Worm (Caenorhabditis elegans) whole organism, L4 larva: Measurements from ENCODE around the gene srsx-15.
A peak's percentile ranks its signal among the peaks of the same experiment; 100 is the strongest.

Source experiments
- F26F4.8 ChIP-seq: fragments of 200-800 bp; sonication (Bioruptor generic); conservative IDR thresholded peaks from 2 replicates; pipeline ENCODE4 v1.3.6; 2022; ENCODE audit warnings: missing genetic modification characterization, missing compliant biosample characterization
- F37D6.2 ChIP-seq: sonication (generic microtip); optimal IDR thresholded peaks from 2 replicates; lab custom pipeline; 2016; ENCODE audit warnings: mild to moderate bottlenecking, missing genetic modification characterization, missing compliant biosample characterization
- T20F7.1 ChIP-seq: fragments of 200-800 bp; sonication (Bioruptor generic); optimal IDR thresholded peaks from 2 replicates; lab custom pipeline; 2018; ENCODE audit warnings: mild to moderate bottlenecking, missing genetic modification characterization, missing compliant biosample characterization
- aha-1 ChIP-seq: fragments of 150-350 bp; peaks from one replicate; lab custom pipeline; 2014; ENCODE audit warnings: missing biosample characterization, missing genetic modification characterization
- aly-2 ChIP-seq: sonication (generic microtip); optimal IDR thresholded peaks from 2 replicates; lab custom pipeline; 2018; ENCODE audit warnings: missing biosample characterization, missing genetic modification characterization
- ama-1 ChIP-seq: fragments of 150-350 bp; optimal IDR thresholded peaks from 2 replicates; lab custom pipeline; 2014; ENCODE audit warnings: inconsistent platforms, mixed read lengths
- arid-1 ChIP-seq: fragments of 200-800 bp; sonication (Bioruptor generic); conservative IDR thresholded peaks from 2 replicates; pipeline ENCODE4 v1.3.6; 2022; ENCODE audit warnings: missing genetic modification reagents, missing genetic modification characterization, missing compliant biosample characterization
- attf-4 ChIP-seq: sonication (generic microtip); optimal IDR thresholded peaks from 3 replicates; lab custom pipeline; 2017; ENCODE audit warnings: missing biosample characterization, missing genetic modification characterization
- ceh-44 ChIP-seq: fragments of 200-800 bp; sonication (Bioruptor generic); IDR thresholded peaks from 2 replicates; pipeline ENCODE4 v1.3.6; 2022; ENCODE audit warnings: missing genetic modification reagents, missing genetic modification characterization, missing compliant biosample characterization
- ceh-82 ChIP-seq: sonication (generic microtip); optimal IDR thresholded peaks from 2 replicates; lab custom pipeline; 2017; ENCODE audit warnings: missing biosample characterization, missing genetic modification characterization
- cey-2 ChIP-seq: sonication (generic microtip); optimal IDR thresholded peaks from 3 replicates; lab custom pipeline; 2017; ENCODE audit warnings: missing genetic modification characterization, mild to moderate bottlenecking, missing compliant biosample characterization, antibody characterized with exemption, borderline replicate concordance; ENCODE audit not compliant: insufficient read depth
- daf-16 ChIP-seq, 3 experiments: sonication (generic microtip); optimal IDR thresholded peaks; 2 replicates each; lab custom pipeline; 2016 to 2017; ENCODE audit warnings: missing genetic modification characterization in 3 of 3, missing genetic modification reagents in 3 of 3, mild to moderate bottlenecking in 2 of 3, missing compliant biosample characterization in 2 of 3, missing biosample characterization in 1 of 3, moderate library complexity in 1 of 3
- daf-8 ChIP-seq: fragments of 200-800 bp; sonication (Bioruptor generic); IDR thresholded peaks from 2 replicates; pipeline ENCODE4 v1.3.6; 2022; ENCODE audit warnings: missing genetic modification characterization, missing compliant biosample characterization
- dmd-6 ChIP-seq: fragments of 200-800 bp; sonication (Bioruptor generic); IDR thresholded peaks from 2 replicates; pipeline ENCODE4 v1.3.6; 2022; ENCODE audit warnings: missing genetic modification reagents, missing genetic modification characterization, missing compliant biosample characterization
- dmd-8 ChIP-seq: fragments of 200-800 bp; sonication (Bioruptor generic); IDR thresholded peaks from 2 replicates; pipeline ENCODE4 v1.3.6; 2022; ENCODE audit warnings: missing genetic modification characterization, missing compliant biosample characterization
- dve-1 ChIP-seq: sonication (generic microtip); optimal IDR thresholded peaks from 2 replicates; lab custom pipeline; 2017; ENCODE audit warnings: antibody characterized with exemption, mild to moderate bottlenecking, missing genetic modification characterization, missing compliant biosample characterization; ENCODE audit not compliant: insufficient read depth
- fkh-10 ChIP-seq: fragments of 150-350 bp; optimal IDR thresholded peaks from 2 replicates; lab custom pipeline; 2014; ENCODE audit warnings: missing biosample characterization, missing genetic modification reagents, missing genetic modification characterization
- fos-1 ChIP-seq: fragments of 150-350 bp; optimal IDR thresholded peaks from 2 replicates; lab custom pipeline; 2014; ENCODE audit warnings: missing biosample characterization, missing genetic modification characterization
- hif-1 ChIP-seq, 2 experiments: sonication (generic microtip); optimal IDR thresholded peaks; 2 replicates each; lab custom pipeline; 2016 to 2017; ENCODE audit warnings: missing compliant biosample characterization in 2 of 2, missing genetic modification characterization in 2 of 2, missing genetic modification reagents in 2 of 2, missing genotype in 2 of 2, mild to moderate bottlenecking in 1 of 2
- hlh-11 ChIP-seq: fragments of 200-800 bp; sonication (Bioruptor generic); optimal IDR thresholded peaks from 2 replicates; lab custom pipeline; 2018; ENCODE audit warnings: mild to moderate bottlenecking, missing genetic modification characterization, missing compliant biosample characterization
- hlh-30 ChIP-seq: sonication (generic microtip); optimal IDR thresholded peaks from 2 replicates; lab custom pipeline; 2017; ENCODE audit warnings: antibody characterized with exemption, mild to moderate bottlenecking, missing genetic modification characterization, missing compliant biosample characterization; ENCODE audit not compliant: insufficient read depth
- hmg-1.1 ChIP-seq: fragments of 200-800 bp; sonication (Bioruptor generic); IDR thresholded peaks from 2 replicates; pipeline ENCODE4 v1.3.6; 2022; ENCODE audit warnings: missing genetic modification reagents, missing genetic modification characterization, missing compliant biosample characterization
- lin-1 ChIP-seq: fragments of 200-800 bp; sonication (Bioruptor generic); IDR thresholded peaks from 2 replicates; pipeline ENCODE4 v1.3.6; 2022; ENCODE audit warnings: missing genetic modification reagents, missing genetic modification characterization, missing compliant biosample characterization
- lin-29 ChIP-seq: fragments of 200-800 bp; sonication (Bioruptor generic); IDR thresholded peaks from 2 replicates; pipeline ENCODE4 v1.3.6; 2022; ENCODE audit warnings: missing genetic modification reagents, missing genetic modification characterization, missing compliant biosample characterization
- lin-39 ChIP-seq: fragments of 150-350 bp; optimal IDR thresholded peaks from 2 replicates; lab custom pipeline; 2014; ENCODE audit warnings: missing biosample characterization, missing genetic modification reagents, missing genetic modification characterization
- lir-3 ChIP-seq: sonication (generic microtip); optimal IDR thresholded peaks from 2 replicates; lab custom pipeline; 2016; ENCODE audit warnings: mild to moderate bottlenecking, missing genetic modification characterization, missing compliant biosample characterization
- lsy-2 ChIP-seq, 2 experiments: fragments of 150-350 bp in 1 of 2; sonication (generic microtip) in 1 of 2; optimal IDR thresholded peaks; 2 replicates each; lab custom pipeline; 2014 to 2017; ENCODE audit warnings: missing biosample characterization in 2 of 2, missing genetic modification characterization in 2 of 2
- mdt-29 ChIP-seq: fragments of 200-800 bp; sonication (Bioruptor generic); IDR thresholded peaks from 2 replicates; pipeline ENCODE4 v1.3.6; 2022; ENCODE audit warnings: missing genetic modification reagents, missing genetic modification characterization, missing compliant biosample characterization
- mep-1 ChIP-seq: fragments of 150-350 bp; sonication (generic microtip); optimal IDR thresholded peaks from 3 replicates; lab custom pipeline; 2014; ENCODE audit warnings: missing biosample characterization, missing genetic modification characterization
- mes-2 ChIP-seq: sonication (generic microtip); optimal IDR thresholded peaks from 2 replicates; lab custom pipeline; 2016; ENCODE audit warnings: missing genotype, mild to moderate bottlenecking, missing genetic modification characterization, missing compliant biosample characterization; ENCODE audit not compliant: poor library complexity, severe bottlenecking
- nhr-11 ChIP-seq: fragments of 150-350 bp; optimal IDR thresholded peaks from 2 replicates; lab custom pipeline; 2014; ENCODE audit warnings: missing biosample characterization, missing genetic modification characterization
- nhr-25 ChIP-seq: sonication (generic microtip); optimal IDR thresholded peaks from 2 replicates; lab custom pipeline; 2017; ENCODE audit warnings: missing genetic modification characterization, mild to moderate bottlenecking, missing compliant biosample characterization, antibody characterized with exemption, moderate library complexity, borderline replicate concordance; ENCODE audit not compliant: insufficient read depth
- nhr-28 ChIP-seq: fragments of 150-350 bp; optimal IDR thresholded peaks from 2 replicates; lab custom pipeline; 2014; ENCODE audit warnings: missing biosample characterization, missing genetic modification characterization
- nhr-77 ChIP-seq: fragments of 150-350 bp; optimal IDR thresholded peaks from 2 replicates; lab custom pipeline; 2014; ENCODE audit warnings: missing biosample characterization, missing genetic modification characterization
- pha-4 ChIP-seq, 2 experiments: fragments of 150-350 bp in 1 of 2; fragments of 200-800 bp in 1 of 2; sonication (Bioruptor generic) in 1 of 2; IDR thresholded peaks in 1 of 2; optimal IDR thresholded peaks in 1 of 2; 2 replicates each; pipeline versions ENCODE4 v1.3.6 to Lab custom; 2014 to 2022; ENCODE audit warnings: missing genetic modification characterization in 2 of 2, missing genetic modification reagents in 2 of 2, missing biosample characterization in 1 of 2, missing compliant biosample characterization in 1 of 2
- php-3 ChIP-seq: fragments of 200-800 bp; sonication (Bioruptor generic); IDR thresholded peaks from 2 replicates; pipeline ENCODE4 v1.3.6; 2022; ENCODE audit warnings: missing genetic modification reagents, missing genetic modification characterization, missing compliant biosample characterization
- saeg-2 ChIP-seq: fragments of 200-800 bp; sonication (Bioruptor generic); IDR thresholded peaks from 2 replicates; pipeline ENCODE4 v1.3.6; 2022; ENCODE audit warnings: missing genetic modification reagents, missing genetic modification characterization, missing compliant biosample characterization
- snpc-4 ChIP-seq: fragments of 150-350 bp; optimal IDR thresholded peaks from 2 replicates; lab custom pipeline; 2014; ENCODE audit warnings: missing biosample characterization, missing genetic modification characterization
- spr-1 ChIP-seq: sonication (generic microtip); optimal IDR thresholded peaks from 2 replicates; lab custom pipeline; 2016; ENCODE audit warnings: mild to moderate bottlenecking, missing genetic modification characterization, missing compliant biosample characterization
- tag-97 ChIP-seq: fragments of 200-800 bp; sonication (Bioruptor generic); IDR thresholded peaks from 2 replicates; pipeline ENCODE4 v1.3.6; 2022; ENCODE audit warnings: missing genetic modification characterization, missing compliant biosample characterization
- tra-1 ChIP-seq: fragments of 200-800 bp; sonication (Bioruptor generic); IDR thresholded peaks from 2 replicates; pipeline ENCODE4 v1.3.6; 2022; ENCODE audit warnings: missing genetic modification reagents, missing genetic modification characterization, missing compliant biosample characterization
- unc-130 ChIP-seq: sonication (generic microtip); optimal IDR thresholded peaks from 2 replicates; lab custom pipeline; 2016; ENCODE audit warnings: missing genetic modification reagents, missing genetic modification characterization, missing compliant biosample characterization
- unc-39 ChIP-seq: sonication (generic microtip); optimal IDR thresholded peaks from 2 replicates; lab custom pipeline; 2017; ENCODE audit warnings: missing biosample characterization, missing genetic modification characterization
- zag-1 ChIP-seq: fragments of 150-350 bp; optimal IDR thresholded peaks from 2 replicates; lab custom pipeline; 2014; ENCODE audit warnings: missing biosample characterization, missing genetic modification characterization
- zfp-2 ChIP-seq: sonication (generic microtip); optimal IDR thresholded peaks from 2 replicates; lab custom pipeline; 2016; ENCODE audit warnings: mild to moderate bottlenecking, missing genetic modification characterization, missing compliant biosample characterization
- zfp-3 ChIP-seq: fragments of 200-800 bp; sonication (Bioruptor generic); conservative IDR thresholded peaks from 2 replicates; pipeline ENCODE4 v1.3.6; 2022; ENCODE audit warnings: missing genetic modification reagents, missing genetic modification characterization, missing compliant biosample characterization
- ztf-11 ChIP-seq: fragments of 150-350 bp; optimal IDR thresholded peaks from 2 replicates; lab custom pipeline; 2014; ENCODE audit warnings: missing biosample characterization, missing genetic modification characterization

The srsx-15 gene

ce11 chrIV:5605225-5605624, 18.4 kb downstream of the srsx-15 start (continued):
- no peak for TF ChIP-seq nhr-11 (tag; lab: Kevin White, UChicago)
- no peak for TF ChIP-seq lin-29 (GFP tag; lab: Robert Waterston, UW)
- TF ChIP-seq php-3 (GFP tag; lab: Robert Waterston, UW), result no peak
- no peak for TF ChIP-seq zag-1 (tag; lab: Kevin White, UChicago)
- no peak for TF ChIP-seq tra-1 (GFP tag; lab: Robert Waterston, UW)
- TF ChIP-seq T20F7.1 (GFP tag; lab: Kevin White, UChicago), result no peak
- TF ChIP-seq fkh-10 (GFP tag; lab: Kevin White, UChicago), result no peak

ce11 chrIV:5604465-5604864, 19.2 kb downstream of the srsx-15 start:
- no peak for TF ChIP-seq F26F4.8
- peak; percentile 53 for TF ChIP-seq dmd-6 (GFP tag; lab: Robert Waterston, UW)
- TF ChIP-seq aha-1 (tag; lab: Kevin White, UChicago), result peak; percentile 98
- peak; percentile 82 for TF ChIP-seq mep-1 (tag; lab: Kevin White, UChicago)
- peak; percentile 98 for TF ChIP-seq dve-1 (tag; lab: Kevin White, UChicago)
- no peak for TF ChIP-seq nhr-25 (tag; lab: Kevin White, UChicago)
- TF ChIP-seq arid-1 (GFP tag; lab: Robert Waterston, UW), result no peak
- TF ChIP-seq dmd-8, result no peak
- TF ChIP-seq aly-2 (tag; lab: Kevin White, UChicago), result no peak
- TF ChIP-seq lin-1 (GFP tag; lab: Robert Waterston, UW), result no peak
- TF ChIP-seq lsy-2 (tag; optimal IDR thresholded peaks at IDR 0.05; lab: Kevin White, UChicago), result peak; percentile 39 to 84
- TF ChIP-seq cey-2 (tag; lab: Kevin White, UChicago), result no peak
- TF ChIP-seq daf-8 (GFP tag; lab: Robert Waterston, UW), result no peak
- no peak for TF ChIP-seq zfp-3 (GFP tag; lab: Robert Waterston, UW)
- no peak for TF ChIP-seq attf-4 (tag; lab: Kevin White, UChicago)
- TF ChIP-seq daf-16 (GFP tag; optimal IDR thresholded peaks at IDR 0.05; lab: Kevin White, UChicago), result peak; percentile 66 to 98
- TF ChIP-seq daf-16 (tag; optimal IDR thresholded peaks at IDR 0.05; lab: Kevin White, UChicago), result peak; percentile 99
- TF ChIP-seq zfp-2 (tag; lab: Kevin White, UChicago), result no peak
- peak; percentile 32 for TF ChIP-seq spr-1 (tag; lab: Kevin White, UChicago)
- no peak for TF ChIP-seq ztf-11 (tag; lab: Kevin White, UChicago)
- peak; percentile 83 to 97 for TF ChIP-seq hif-1 (tag; optimal IDR thresholded peaks at IDR 0.05; lab: Kevin White, UChicago)
- TF ChIP-seq mes-2 (tag; lab: Kevin White, UChicago), result no peak
- no peak for TF ChIP-seq ceh-44 (GFP tag; lab: Robert Waterston, UW)
- peak; percentile 72 for TF ChIP-seq ama-1
- TF ChIP-seq unc-39 (tag; lab: Kevin White, UChicago), result no peak
- TF ChIP-seq pha-4 (GFP tag; IDR thresholded peaks at IDR 0.05; lab: Robert Waterston, UW), result peak; percentile 84
- TF ChIP-seq pha-4 (tag; optimal IDR thresholded peaks at IDR 0.05; lab: Kevin White, UChicago), result peak; percentile 98
- 0 out of 2 replicates have a peak, but pooled peaks have one; percentile 49 for TF ChIP-seq tag-97 (GFP tag; lab: Robert Waterston, UW)
- TF ChIP-seq zag-1 (tag; lab: Kevin White, UChicago), result no peak
- no peak for TF ChIP-seq snpc-4
- peak; percentile 30 for TF ChIP-seq nhr-77 (tag; lab: Kevin White, UChicago)
- TF ChIP-seq fos-1 (tag; lab: Kevin White, UChicago), result no peak
- no peak for TF ChIP-seq ceh-82
- TF ChIP-seq php-3 (GFP tag; lab: Robert Waterston, UW), result peak; percentile 27; the same call in 1 of the 2 replicates
- peak; percentile 98 for TF ChIP-seq hlh-30 (tag; lab: Kevin White, UChicago)
- peak; percentile 51 for TF ChIP-seq nhr-28 (tag; lab: Kevin White, UChicago)
- TF ChIP-seq hmg-1.1 (GFP tag; lab: Robert Waterston, UW), result 0 out of 2 replicates have a peak, but pooled peaks have one; percentile 22
- no peak for TF ChIP-seq lin-39 (tag; lab: Kevin White, UChicago)
- TF ChIP-seq mdt-29 (GFP tag; lab: Robert Waterston, UW), result peak; percentile 65
- TF ChIP-seq F37D6.2 (tag; lab: Kevin White, UChicago), result peak; percentile 29
- peak; percentile 92 for TF ChIP-seq hlh-11 (tag; lab: Kevin White, UChicago)
- no peak for TF ChIP-seq lir-3
- TF ChIP-seq T20F7.1 (GFP tag; lab: Kevin White, UChicago), result peak; percentile 37
- peak; percentile 4 for TF ChIP-seq fkh-10 (GFP tag; lab: Kevin White, UChicago)
- no peak for TF ChIP-seq unc-130 (GFP tag; lab: Kevin White, UChicago)
- TF ChIP-seq saeg-2 (GFP tag; lab: Robert Waterston, UW), result 0 out of 2 replicates have a peak, but pooled peaks have one; percentile 55
